Fruit fly (Drosophila melanogaster) whole organism, wandering third instar larva: ENCODE results near the gene ppk18.
A peak's percentile ranks its signal among the peaks of the same experiment; 100 is the strongest.

Experiments
- Abd-B ChIP-seq: fragments of >200 bp; optimal IDR thresholded peaks from 2 replicates; lab custom pipeline; 2017; ENCODE audit warnings: missing biosample characterization, missing genetic modification characterization
- CG32264 ChIP-seq: fragments of 200-800 bp; sonication (Bioruptor generic); optimal IDR thresholded peaks from 2 replicates; lab custom pipeline; 2016; ENCODE audit warnings: missing biosample characterization, missing genetic modification characterization
- CG9705 ChIP-seq: fragments of 200-800 bp; sonication (Bioruptor generic); optimal IDR thresholded peaks from 2 replicates; lab custom pipeline; 2018; ENCODE audit warnings: missing biosample characterization, mild to moderate bottlenecking, missing genetic modification characterization
- CrebA ChIP-seq: fragments of 200-800 bp; sonication (Bioruptor generic); optimal IDR thresholded peaks from 2 replicates; lab custom pipeline; 2016; ENCODE audit warnings: missing biosample characterization, mild to moderate bottlenecking, missing genetic modification characterization, borderline replicate concordance
- Dfd ChIP-seq: fragments of >200 bp; optimal IDR thresholded peaks from 2 replicates; lab custom pipeline; 2017; ENCODE audit warnings: missing biosample characterization, missing genetic modification characterization
- Dif ChIP-seq: fragments of 200-275, 200-300 bp; sonication (Bioruptor generic); optimal IDR thresholded peaks from 2 replicates; lab custom pipeline; 2018; ENCODE audit warnings: missing biosample characterization, missing genetic modification characterization; ENCODE audit not compliant: partially characterized antibody
- GATAd ChIP-seq: sonication (Bioruptor generic); optimal IDR thresholded peaks from 2 replicates; lab custom pipeline; 2016; ENCODE audit warnings: missing biosample characterization, missing genetic modification characterization
- HLH106 ChIP-seq: fragments of 200-800 bp; optimal IDR thresholded peaks from 3 replicates; lab custom pipeline; 2019; ENCODE audit warnings: missing biosample characterization, mild to moderate bottlenecking, missing genetic modification characterization, moderate library complexity
- Hnf4 ChIP-seq: fragments of 200-800 bp; sonication (Bioruptor generic); optimal IDR thresholded peaks from 2 replicates; lab custom pipeline; 2016; ENCODE audit warnings: missing biosample characterization, mild to moderate bottlenecking, missing genetic modification characterization
- Hr78 ChIP-seq: fragments of >200 bp; optimal IDR thresholded peaks from 2 replicates; lab custom pipeline; 2017; ENCODE audit warnings: missing biosample characterization, missing genetic modification characterization
- Hr83 ChIP-seq: fragments of 200-300 bp; sonication (Bioruptor generic); optimal IDR thresholded peaks from 2 replicates; lab custom pipeline; 2016; ENCODE audit warnings: missing biosample characterization, mild to moderate bottlenecking, missing genetic modification characterization, moderate library complexity; ENCODE audit not compliant: poor library complexity, severe bottlenecking
- Jra ChIP-seq: sonication (Bioruptor generic); optimal IDR thresholded peaks from 2 replicates; lab custom pipeline; 2016; ENCODE audit warnings: missing biosample characterization, missing genetic modification characterization
- Mio ChIP-seq: sonication (Bioruptor generic); optimal IDR thresholded peaks from 2 replicates; lab custom pipeline; 2016; ENCODE audit warnings: missing biosample characterization, missing genetic modification characterization
- Myc ChIP-seq: fragments of >200 bp; optimal IDR thresholded peaks from 2 replicates; lab custom pipeline; 2017
- N ChIP-seq: fragments of >200 bp; optimal IDR thresholded peaks from 2 replicates; lab custom pipeline; 2018; ENCODE audit warnings: missing biosample characterization, missing external identifiers, missing genetic modification characterization
- OdsH ChIP-seq: fragments of 200-800 bp; sonication (Bioruptor generic); optimal IDR thresholded peaks from 2 replicates; lab custom pipeline; 2016; ENCODE audit warnings: missing biosample characterization, mild to moderate bottlenecking, missing genetic modification characterization
- Rel ChIP-seq, 2 experiments: fragments of 200-800 bp; sonication (Bioruptor generic) in 1 of 2; optimal IDR thresholded peaks; 2 replicates in 1 of 2; 3 replicates in 1 of 2; lab custom pipeline; 2016 to 2019; ENCODE audit warnings: mild to moderate bottlenecking in 2 of 2, missing biosample characterization in 2 of 2, missing genetic modification characterization in 2 of 2, moderate library complexity in 1 of 2
- Sp1 ChIP-seq: fragments of 200-800 bp; sonication (Bioruptor generic); optimal IDR thresholded peaks from 3 replicates; lab custom pipeline; 2019; ENCODE audit warnings: missing biosample characterization, mild to moderate bottlenecking, missing genetic modification characterization, moderate library complexity
- Vsx2 ChIP-seq: fragments of 200-300, 225-300 bp; sonication (Bioruptor generic); optimal IDR thresholded peaks from 2 replicates; lab custom pipeline; 2018; ENCODE audit warnings: missing biosample characterization, missing genetic modification characterization; ENCODE audit not compliant: partially characterized antibody
- br ChIP-seq: fragments of 200-800 bp; sonication (Bioruptor generic); optimal IDR thresholded peaks from 2 replicates; lab custom pipeline; 2016; ENCODE audit warnings: missing biosample characterization, missing genetic modification characterization
- brk ChIP-seq: fragments of 200-800 bp; sonication (Bioruptor generic); optimal IDR thresholded peaks from 2 replicates; lab custom pipeline; 2016; ENCODE audit warnings: missing biosample characterization, mild to moderate bottlenecking, missing genetic modification characterization
- dl ChIP-seq, 2 experiments: fragments of 175-275, 200-275 bp in 1 of 2; fragments of 200-275 bp in 1 of 2; sonication (Bioruptor generic); optimal IDR thresholded peaks; lab custom pipeline; 2018; ENCODE audit warnings: mild to moderate bottlenecking in 2 of 2, missing biosample characterization in 2 of 2, missing genetic modification characterization in 2 of 2, moderate library complexity in 2 of 2; ENCODE audit not compliant: partially characterized antibody in 2 of 2, insufficient read depth in 1 of 2
- dmrt93B ChIP-seq: fragments of 200-800 bp; sonication (Bioruptor generic); optimal IDR thresholded peaks from 2 replicates; lab custom pipeline; 2018; ENCODE audit warnings: missing biosample characterization, mild to moderate bottlenecking, missing genetic modification characterization
- dsf ChIP-seq: sonication (Bioruptor generic); optimal IDR thresholded peaks from 2 replicates; lab custom pipeline; 2016; ENCODE audit warnings: missing biosample characterization, missing genetic modification characterization, borderline replicate concordance
- ey ChIP-seq: fragments of 200-800 bp; sonication (Bioruptor generic); optimal IDR thresholded peaks from 2 replicates; lab custom pipeline; 2016; ENCODE audit warnings: missing biosample characterization, missing genetic modification characterization
- foxo ChIP-seq, 2 experiments: fragments of 200-800 bp; sonication (Bioruptor generic); optimal IDR thresholded peaks; 2 replicates in 1 of 2; 3 replicates in 1 of 2; lab custom pipeline; 2016 to 2017; ENCODE audit warnings: missing biosample characterization in 2 of 2, missing genetic modification characterization in 2 of 2
- fru ChIP-seq: fragments of 200-800 bp; sonication (Bioruptor generic); optimal IDR thresholded peaks from 3 replicates; lab custom pipeline; 2016; ENCODE audit warnings: missing biosample characterization, mild to moderate bottlenecking, missing genetic modification characterization
- h ChIP-seq: fragments of 200-800 bp; sonication (Bioruptor generic); optimal IDR thresholded peaks from 3 replicates; lab custom pipeline; 2016; ENCODE audit warnings: missing biosample characterization, mild to moderate bottlenecking, missing genetic modification characterization
- lola ChIP-seq: fragments of >200 bp; optimal IDR thresholded peaks from 2 replicates; lab custom pipeline; 2017; ENCODE audit warnings: missing biosample characterization, missing genetic modification characterization
- pan ChIP-seq: fragments of >200 bp; optimal IDR thresholded peaks from 2 replicates; lab custom pipeline; 2017
- psq ChIP-seq: fragments of 200-800 bp; sonication (Bioruptor generic); optimal IDR thresholded peaks from 3 replicates; lab custom pipeline; 2017; ENCODE audit warnings: missing biosample characterization, mild to moderate bottlenecking, missing genetic modification characterization, moderate library complexity
- rgr ChIP-seq: fragments of 200-800 bp; sonication (Bioruptor generic); optimal IDR thresholded peaks from 3 replicates; lab custom pipeline; 2016; ENCODE audit warnings: missing biosample characterization, mild to moderate bottlenecking, missing genetic modification characterization
- sv ChIP-seq: fragments of 200-800 bp; sonication (Bioruptor generic); optimal IDR thresholded peaks from 3 replicates; lab custom pipeline; 2016; ENCODE audit warnings: missing biosample characterization, missing genetic modification characterization
- tai ChIP-seq: sonication (Bioruptor generic); optimal IDR thresholded peaks from 2 replicates; lab custom pipeline; 2016; ENCODE audit warnings: missing biosample characterization, missing genetic modification characterization
- usp ChIP-seq: fragments of >200 bp; optimal IDR thresholded peaks from 2 replicates; lab custom pipeline; 2017; ENCODE audit warnings: missing biosample characterization, missing genetic modification characterization
- woc ChIP-seq: sonication (Bioruptor generic); optimal IDR thresholded peaks from 2 replicates; lab custom pipeline; 2016; ENCODE audit warnings: missing biosample characterization, mild to moderate bottlenecking, missing genetic modification characterization

The ppk18 gene

DNA sequence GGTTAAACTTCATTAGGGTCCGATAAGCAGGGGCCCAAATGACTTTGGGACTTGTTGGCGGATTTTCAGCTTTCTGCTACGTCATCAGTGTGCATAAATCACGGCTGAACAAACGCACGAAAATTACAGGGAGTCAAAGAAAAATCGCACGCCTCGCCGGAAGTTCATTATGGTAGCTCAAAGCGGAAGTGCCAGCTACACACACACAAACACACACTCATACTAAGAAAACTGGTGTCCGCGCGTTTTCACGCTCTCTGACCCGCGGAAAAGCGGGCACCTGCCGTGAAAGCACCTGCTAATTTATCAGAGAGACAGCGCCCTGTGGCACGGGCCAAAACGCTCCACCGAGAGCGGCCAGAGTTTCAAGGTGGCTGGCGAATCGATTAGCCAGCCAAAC is 33.4 kb downstream of the ppk18 start:
- TF ChIP-seq Jra (GFP tag; lab: Kevin White, UChicago) (no peak), foxo (GFP tag; optimal IDR thresholded peaks at IDR 0.05; lab: Kevin White, UChicago) (no peak)

DNA sequence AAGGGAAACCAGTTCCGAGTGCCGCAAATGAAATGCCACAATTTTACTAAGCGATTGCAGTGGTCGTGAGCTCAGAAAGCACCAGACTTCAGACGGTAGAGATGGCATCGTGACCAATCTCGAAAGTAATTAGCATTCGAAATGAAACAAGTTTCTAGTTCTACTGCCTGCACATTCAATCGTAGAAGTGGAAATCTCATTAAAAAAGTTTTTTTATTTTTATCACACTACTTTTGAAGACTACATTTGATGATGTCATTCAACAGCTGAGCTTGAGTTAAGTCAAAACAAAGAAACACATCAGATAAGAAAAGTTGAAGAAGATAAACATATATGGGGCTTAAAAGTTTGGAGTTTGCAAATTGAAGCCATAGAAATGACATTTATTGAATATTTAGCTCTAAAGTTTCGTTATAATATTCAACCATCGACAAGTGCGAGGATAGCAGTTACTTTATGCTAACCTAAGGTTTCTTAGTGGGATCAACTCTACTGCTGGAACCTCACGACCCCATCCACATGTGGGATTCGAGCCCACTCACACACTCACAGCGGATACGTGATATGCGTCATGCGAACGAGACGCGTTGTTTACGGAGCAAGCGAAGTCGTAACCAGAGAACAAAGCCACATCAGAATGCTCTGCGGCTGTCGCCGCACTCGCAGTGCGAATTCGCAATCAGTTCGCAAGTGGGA is 34.6 kb downstream of the ppk18 start, which contains the start of gene CG13117:
TSS of gene CG13117 (plus strand) at position 646 of the 696 bp plus-strand sequence.
- TF ChIP-seq Mio (GFP tag; lab: Kevin White, UChicago) (no peak), dl (GFP tag; optimal IDR thresholded peaks at IDR 0.05; lab: Kevin White, UChicago; ENCODE audit: insufficient read depth in 1 of 2, partially characterized antibody in 2 of 2) (no peak), CrebA (no peak), woc (GFP tag; lab: Kevin White, UChicago) (peak; percentile 19), Dif (GFP tag; lab: Kevin White, UChicago) (peak; percentile 0), rgr (GFP tag; lab: Kevin White, UChicago) (no peak), N (GFP tag; lab: Kevin White, UChicago) (no peak), lola (no peak), Rel (GFP tag; optimal IDR thresholded peaks at IDR 0.05; lab: Kevin White, UChicago) (no peak), Rel (tag; optimal IDR thresholded peaks at IDR 0.05; lab: Kevin White, UChicago) (no peak), usp (GFP tag; lab: Kevin White, UChicago) (no peak), fru (GFP tag; lab: Kevin White, UChicago) (peak; percentile 14), Jra (GFP tag; lab: Kevin White, UChicago) (peak; percentile 63), Dfd (no peak), Sp1 (GFP tag; lab: Kevin White, UChicago) (peak; percentile 35), br (GFP tag; lab: Kevin White, UChicago) (peak; percentile 19), Abd-B (GFP tag; lab: Kevin White, UChicago) (no peak), Myc (lab: Kevin White, UChicago) (no peak), dmrt93B (peak; percentile 31), ey (GFP tag; lab: Kevin White, UChicago) (peak; percentile 15), foxo (GFP tag; optimal IDR thresholded peaks at IDR 0.05; lab: Kevin White, UChicago) (peak in 1 of 2 experiments; percentile 31), tai (GFP tag; lab: Kevin White, UChicago) (no peak), GATAd (no peak), Vsx2 (no peak), Hr83 (GFP tag; lab: Kevin White, UChicago) (no peak), OdsH (GFP tag; lab: Kevin White, UChicago) (peak; percentile 34), brk (GFP tag; lab: Kevin White, UChicago) (no peak), sv (no peak), pan (no peak), CG9705 (peak; percentile 10), h (GFP tag; lab: Kevin White, UChicago) (no peak), dsf (GFP tag; lab: Kevin White, UChicago) (no peak), Hnf4 (GFP tag; lab: Kevin White, UChicago) (no peak), psq (GFP tag; lab: Kevin White, UChicago) (peak; percentile 5), CG32264 (GFP tag; lab: Kevin White, UChicago) (no peak), HLH106 (tag; lab: Kevin White, UChicago) (peak; percentile 51)
- TF ChIP-seq, all 38 proteins: peak for 13

DNA sequence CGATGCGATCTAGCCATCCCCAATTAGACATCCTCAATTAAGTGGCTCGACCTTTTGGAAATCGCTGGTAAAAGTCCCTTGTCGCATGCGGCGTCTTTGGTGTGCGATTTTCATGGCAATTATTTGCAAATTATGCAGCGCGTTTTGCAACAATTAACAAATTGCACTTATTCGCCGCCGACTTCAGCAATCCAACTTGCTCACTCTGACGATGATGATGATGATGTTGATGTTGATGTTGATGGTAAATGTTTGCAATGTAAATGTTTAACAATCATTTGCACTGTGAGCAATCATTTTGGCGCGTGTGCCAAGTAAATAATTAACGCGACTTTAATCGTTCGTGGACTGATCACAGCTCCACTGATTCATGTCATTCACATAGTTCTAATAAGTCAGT is 36.7 kb downstream of the ppk18 start:
- TF ChIP-seq CG9705 (no peak), Hr78 (no peak), CG32264 (GFP tag; lab: Kevin White, UChicago) (no peak), br (GFP tag; lab: Kevin White, UChicago) (no peak), h (GFP tag; lab: Kevin White, UChicago) (no peak), Abd-B (GFP tag; lab: Kevin White, UChicago) (no peak), Hr83 (GFP tag; lab: Kevin White, UChicago) (no peak)
